Worm (Caenorhabditis elegans): ENCODE results near the gene F26C11.3.
"Not testable (repeated sequence)": the region's sequence is repeated elsewhere in the genome, so short reads cannot be mapped to it uniquely, and the experiment has no call there.

DNA sequence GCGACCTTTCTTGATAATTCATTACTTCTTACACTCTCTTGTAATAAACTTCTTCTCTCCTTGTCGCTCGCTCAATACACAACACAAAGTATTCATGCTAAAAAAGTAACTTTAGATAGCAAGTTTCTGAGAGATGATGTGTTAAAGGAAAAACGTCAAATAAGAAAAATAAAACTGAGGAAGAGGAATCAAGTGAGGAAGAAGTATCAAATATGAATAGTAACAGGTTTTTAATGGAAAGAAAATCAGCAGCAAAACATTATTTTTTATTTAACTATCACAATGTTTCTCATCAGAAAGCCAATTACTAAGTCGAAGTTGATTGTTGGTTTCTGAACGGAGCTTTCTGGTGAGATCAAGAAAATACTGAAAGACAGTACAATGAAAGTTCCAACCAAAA is 48.5 kb downstream of the F26C11.3 start, which contains the start of gene chil-1:
- not testable (repeated sequence) for TF ChIP-seq F22D6.2 (tag; optimal IDR thresholded peaks at IDR 0.05); nhr-27 (tag; optimal IDR thresholded peaks at IDR 0.05); attf-5 (GFP tag; optimal IDR thresholded peaks at IDR 0.05); dpff-1 (tag; optimal IDR thresholded peaks at IDR 0.05)

All from whole organism, young adult.